Fruit fly (Drosophila melanogaster) whole organism, larva: ENCODE results near the gene ttk.

Experiments
- noc ChIP-seq: fragments of 200-800 bp; sonication (Bioruptor generic); optimal IDR thresholded peaks from 3 replicates; lab custom pipeline; 2019; ENCODE audit warnings: missing biosample characterization, mild to moderate bottlenecking, missing genetic modification characterization, moderate library complexity

The ttk gene

dm6 chr3R:31698143-31698776, 15.4 kb upstream of the ttk start:
- no peak for TF ChIP-seq noc (tag; lab: Kevin White, UChicago)

DNA sequence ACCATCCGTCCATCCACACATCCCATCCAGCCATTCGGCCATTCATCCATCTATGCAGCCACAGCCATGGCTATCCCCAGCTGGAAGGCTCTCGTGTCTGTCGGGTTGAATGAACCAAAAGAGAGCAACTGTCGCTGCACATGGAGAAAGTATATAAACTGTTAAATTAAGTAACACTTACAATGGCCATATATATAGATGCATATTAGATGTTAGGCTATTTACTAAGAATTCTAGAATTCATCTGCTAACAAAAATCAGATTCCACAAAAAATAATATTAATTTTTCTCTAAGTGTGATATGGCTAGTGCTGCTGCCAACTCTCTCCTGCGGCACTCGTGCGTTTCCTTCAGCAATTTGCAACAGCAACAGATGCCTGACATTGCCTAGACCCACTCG, 13.5 kb upstream of the ttk start:
- TF ChIP-seq noc (tag; lab: Kevin White, UChicago), result no peak

DNA sequence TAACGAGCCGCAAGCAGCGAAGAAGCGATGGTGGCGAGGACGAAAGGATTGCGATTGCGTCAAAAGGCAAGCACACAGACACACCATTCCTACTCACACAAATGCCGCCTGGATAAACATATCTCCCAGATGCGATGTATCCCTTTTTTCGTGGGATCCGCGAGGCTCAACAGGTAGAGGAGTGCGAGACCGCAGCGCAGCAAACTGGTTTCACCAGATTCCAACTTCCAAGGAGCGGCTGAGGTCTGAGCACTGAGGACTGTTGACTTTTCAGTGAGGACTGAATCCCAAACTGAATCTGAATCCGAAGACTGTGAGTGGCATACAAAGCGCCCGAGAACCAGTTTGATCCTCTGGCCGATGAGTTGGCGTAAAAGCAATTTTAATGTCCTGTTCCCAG, 11.7 kb upstream of the ttk start:
- no peak for TF ChIP-seq noc (tag; lab: Kevin White, UChicago)

- no peak for TF ChIP-seq noc (tag; lab: Kevin White, UChicago)
Measured at dm6 chr3R:31703370-31703769, 10.3 kb upstream of the ttk start.

- no peak for TF ChIP-seq noc (tag; lab: Kevin White, UChicago)
Measured at dm6 chr3R:31704524-31705215, 9.0 kb upstream of the ttk start.

DNA sequence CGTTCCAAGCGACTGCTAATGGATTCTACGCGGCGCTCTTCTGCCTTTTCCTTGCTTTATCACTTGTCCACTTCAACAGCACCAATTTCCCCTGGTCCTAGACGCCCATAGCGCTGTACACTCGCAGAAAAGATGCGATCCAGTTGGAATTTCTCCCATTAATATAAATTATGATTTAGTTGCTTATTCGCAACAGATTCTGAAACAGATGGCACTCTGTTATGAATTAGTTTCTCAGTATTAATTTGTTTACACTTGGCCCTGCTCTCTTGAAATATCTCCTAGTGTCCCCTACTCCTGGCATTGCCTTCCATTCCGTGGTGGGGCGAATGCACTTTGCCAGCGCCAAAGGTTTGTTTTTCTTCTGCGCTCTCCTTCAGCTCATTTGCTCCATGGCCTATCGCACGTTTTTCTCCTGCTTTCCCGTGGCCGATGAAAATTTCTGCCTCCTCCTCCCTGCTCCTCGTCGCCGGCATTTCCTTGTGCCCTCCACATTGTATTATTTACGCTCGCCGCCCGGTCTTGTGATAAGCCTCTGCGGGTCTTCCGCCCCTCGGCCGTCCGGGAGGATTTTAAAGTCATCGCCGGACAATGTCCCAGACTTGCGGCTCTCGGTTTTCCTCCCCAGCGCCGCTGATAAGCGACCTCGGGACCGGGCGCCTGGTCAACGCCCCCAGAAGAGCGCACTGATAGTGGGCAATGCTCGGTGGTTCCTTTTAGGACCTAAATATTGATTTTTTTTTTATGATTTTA, 7.3 kb upstream of the ttk start:
- TF ChIP-seq noc (tag; lab: Kevin White, UChicago), result no peak

dm6 chr3R:31706895-31707238, 6.8 kb upstream of the ttk start:
- no peak for TF ChIP-seq noc (tag; lab: Kevin White, UChicago)

dm6 chr3R:31708240-31708639, 5.4 kb upstream of the ttk start, which contains the start of gene CG42693:
Gene CG42693, minus strand, starts transcription at chr3R:31708340.
- no peak for TF ChIP-seq noc (tag; lab: Kevin White, UChicago)

DNA sequence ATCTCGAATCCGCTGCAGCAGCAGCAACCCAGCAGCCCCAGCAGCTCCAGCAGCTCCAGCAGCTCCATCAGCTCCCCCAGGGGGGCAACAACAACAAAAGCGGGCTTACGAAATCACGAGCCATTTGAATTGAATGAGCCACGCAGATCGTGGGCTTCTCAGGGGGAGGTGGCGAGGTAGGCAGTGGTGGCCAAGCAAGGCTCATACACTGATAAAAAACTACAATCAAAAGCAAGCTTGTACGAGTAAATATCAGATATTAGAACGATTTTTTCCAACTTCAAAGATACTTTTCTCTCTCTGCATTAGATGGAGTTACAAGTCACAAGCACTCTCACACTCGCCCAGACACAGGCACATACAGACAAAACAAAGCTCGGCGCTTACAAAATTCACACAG, 4.5 kb upstream of the ttk start:
- TF ChIP-seq noc (tag; lab: Kevin White, UChicago), result no peak

DNA sequence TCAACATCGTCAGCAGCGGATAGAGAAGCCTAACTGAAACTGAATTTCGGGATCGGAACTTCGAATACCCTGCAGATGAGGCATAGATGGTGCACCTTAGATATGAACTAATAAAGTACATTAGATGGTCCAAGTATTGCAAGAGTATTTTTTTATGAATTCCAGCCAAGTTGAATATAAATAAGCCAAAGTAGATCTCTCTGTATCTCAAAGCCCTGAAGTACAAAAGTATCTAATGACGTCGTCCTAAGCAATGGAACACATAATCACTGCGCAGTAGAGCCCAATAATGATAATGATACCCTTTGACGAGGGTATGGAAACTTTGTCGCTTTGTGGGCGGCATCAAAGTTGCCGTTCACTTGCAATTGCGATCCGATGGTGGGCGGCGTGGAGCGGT, 3.9 kb upstream of the ttk start:
- TF ChIP-seq noc (tag; lab: Kevin White, UChicago), result no peak

dm6 chr3R:31711270-31712029, 2.2 kb upstream of the ttk start:
- TF ChIP-seq noc (tag; lab: Kevin White, UChicago), result no peak

dm6 chr3R:31712585-31712984, 1.1 kb upstream of the ttk start:
- TF ChIP-seq noc (tag; lab: Kevin White, UChicago), result no peak

DNA sequence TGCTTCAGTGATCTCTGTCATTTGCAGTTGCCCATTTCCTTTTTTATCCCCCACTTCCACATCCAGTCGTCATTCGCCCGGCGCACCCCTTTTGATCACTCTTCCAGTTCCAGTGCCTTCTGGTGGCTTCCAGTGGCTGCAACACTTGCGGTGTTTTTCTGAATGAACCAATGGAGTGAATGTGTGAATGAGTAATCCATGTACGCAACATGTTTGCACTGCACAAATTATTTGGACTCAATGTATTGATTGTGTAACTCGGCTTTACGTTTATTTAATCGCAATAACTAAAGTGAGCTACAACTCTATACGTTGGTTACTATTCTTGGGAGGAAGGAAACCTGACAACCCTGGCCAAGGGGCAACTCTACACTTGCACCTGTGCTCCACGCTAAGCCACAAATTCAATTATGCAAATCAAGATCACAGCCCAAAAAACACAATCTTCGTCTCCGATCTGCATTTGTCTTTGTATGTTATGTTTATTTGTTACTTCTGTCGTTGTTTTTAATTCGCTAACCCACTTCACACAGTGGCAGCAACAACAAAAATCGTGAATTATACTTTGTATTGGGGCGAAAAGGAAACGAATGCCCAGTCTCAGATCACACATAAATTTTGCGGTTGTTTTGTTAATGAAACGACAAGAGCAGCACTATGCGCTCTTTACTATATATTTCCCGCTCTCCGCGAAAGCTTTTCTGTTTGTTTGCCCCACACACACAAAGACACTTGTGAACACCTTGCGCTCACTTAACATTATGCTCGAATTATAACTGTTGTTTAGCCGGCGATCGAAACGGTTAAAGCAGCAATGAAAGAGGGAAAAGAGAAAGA, 1.4 kb downstream of the ttk start:
- peak; percentile 11 for TF ChIP-seq noc (tag; lab: Kevin White, UChicago)

DNA sequence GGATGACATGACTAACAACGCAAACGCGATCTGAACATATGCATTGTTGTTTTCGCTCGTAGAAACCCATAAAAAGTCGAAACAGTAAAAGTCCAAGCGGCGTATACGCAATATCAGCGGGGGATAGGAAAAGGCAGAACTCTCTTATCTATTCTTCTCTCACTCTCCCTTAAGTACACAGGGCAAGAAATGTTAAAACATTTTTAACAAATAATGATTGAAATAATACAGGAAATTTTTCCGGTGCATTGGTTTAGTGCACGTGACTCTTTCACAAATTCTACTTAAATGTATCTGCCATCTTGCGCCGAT, 2.0 kb downstream of the ttk start:
- no peak for TF ChIP-seq noc (tag; lab: Kevin White, UChicago)

DNA sequence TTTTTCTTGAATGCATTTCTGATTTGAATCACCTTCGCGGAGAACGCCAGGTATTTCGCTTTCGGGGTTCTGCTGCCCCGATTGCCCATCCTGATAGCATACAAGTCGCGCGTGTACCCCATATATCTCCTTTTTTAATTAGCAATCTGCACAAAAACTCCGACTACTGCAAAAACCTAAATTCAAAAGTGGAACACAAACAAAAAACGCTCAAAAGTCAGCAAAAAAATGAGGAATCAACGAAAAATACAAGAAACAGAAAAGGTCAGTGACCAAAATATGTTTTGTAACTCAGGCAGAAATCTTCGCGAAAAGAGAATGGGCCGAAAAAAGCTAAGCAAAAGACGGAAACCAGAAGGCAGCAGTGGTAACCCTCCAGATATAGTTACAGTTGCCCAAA, 2.6 kb downstream of the ttk start:
- TF ChIP-seq noc (tag; lab: Kevin White, UChicago), result no peak
